Fruit fly (Drosophila melanogaster) whole organism, embryonic: ENCODE measurements around the gene CG12241.

Experiments used
- Bgb ChIP-seq: fragments of 200-800 bp; sonication (Bioruptor generic); IDR thresholded peaks from 2 replicates; pipeline ENCODE4 v1.3.6; 2022; ENCODE audit warnings: missing biosample characterization, missing genetic modification characterization; ENCODE audit not compliant: partially characterized antibody
- Blimp-1 ChIP-seq: fragments of 200-800 bp; sonication (Bioruptor generic); optimal IDR thresholded peaks from 3 replicates; lab custom pipeline; 2018; ENCODE audit warnings: missing biosample characterization, missing genetic modification characterization, mild to moderate bottlenecking, moderate library complexity, missing genetic modification reagents
- CG10979 ChIP-seq: fragments of 200-800 bp; sonication (Bioruptor generic); optimal IDR thresholded peaks from 2 replicates; lab custom pipeline; 2018; ENCODE audit warnings: missing biosample characterization, mild to moderate bottlenecking, missing genetic modification characterization, moderate library complexity
- CG12104 ChIP-seq: fragments of 200-800 bp; sonication (Bioruptor generic); optimal IDR thresholded peaks from 3 replicates; lab custom pipeline; 2016; ENCODE audit warnings: missing biosample characterization, missing genetic modification characterization
- CG13287 ChIP-seq: fragments of 200-800 bp; sonication (Bioruptor generic); IDR thresholded peaks from 2 replicates; pipeline ENCODE4 v1.3.6; 2022; ENCODE audit warnings: missing biosample characterization, missing genetic modification characterization; ENCODE audit not compliant: partially characterized antibody
- CG13296 ChIP-seq: fragments of 200-800 bp; sonication (Bioruptor generic); optimal IDR thresholded peaks from 3 replicates; lab custom pipeline; 2018; ENCODE audit warnings: missing biosample characterization, mild to moderate bottlenecking, missing genetic modification characterization
- CG13424 ChIP-seq: fragments of 200-800 bp; sonication (Bioruptor generic); optimal IDR thresholded peaks from 2 replicates; lab custom pipeline; 2019; ENCODE audit warnings: missing biosample characterization, mild to moderate bottlenecking, missing genetic modification characterization, moderate library complexity
- CG14710 ChIP-seq: fragments of 200-800 bp; sonication (Bioruptor generic); optimal IDR thresholded peaks from 3 replicates; lab custom pipeline; 2019; ENCODE audit warnings: missing biosample characterization, mild to moderate bottlenecking, missing genetic modification characterization, moderate library complexity
- CG15479 ChIP-seq: fragments of 200-800 bp; sonication (Bioruptor generic); optimal IDR thresholded peaks from 3 replicates; lab custom pipeline; 2019; ENCODE audit warnings: missing biosample characterization, mild to moderate bottlenecking, missing genetic modification characterization, moderate library complexity
- CG15601 ChIP-seq: fragments of 200-800 bp; sonication (Bioruptor generic); optimal IDR thresholded peaks from 3 replicates; lab custom pipeline; 2019; ENCODE audit warnings: missing biosample characterization, mild to moderate bottlenecking, missing genetic modification characterization, moderate library complexity
- CG18011 ChIP-seq: fragments of 200-800 bp; sonication (Bioruptor generic); optimal IDR thresholded peaks from 2 replicates; lab custom pipeline; 2017; ENCODE audit warnings: missing biosample characterization, missing genetic modification characterization, mild to moderate bottlenecking, moderate library complexity, missing genotype
- CG18599 ChIP-seq: fragments of 200-800 bp; sonication (Bioruptor generic); optimal IDR thresholded peaks from 3 replicates; lab custom pipeline; 2017; ENCODE audit warnings: missing biosample characterization, missing genetic modification characterization, mild to moderate bottlenecking, moderate library complexity, missing genetic modification reagents
- CG2120 ChIP-seq: fragments of 200-800 bp; sonication (Bioruptor generic); optimal IDR thresholded peaks from 3 replicates; lab custom pipeline; 2016; ENCODE audit warnings: missing biosample characterization, missing genetic modification characterization
- CG2712 ChIP-seq: fragments of 200-800 bp; optimal IDR thresholded peaks from 3 replicates; lab custom pipeline; 2019; ENCODE audit warnings: missing biosample characterization, mild to moderate bottlenecking, missing genetic modification characterization, moderate library complexity
- CG31224 ChIP-seq: fragments of 200-800 bp; sonication (Bioruptor generic); IDR thresholded peaks from 2 replicates; pipeline ENCODE4 v1.3.6; 2022; ENCODE audit warnings: missing biosample characterization, missing genetic modification characterization
- CG31441 ChIP-seq: fragments of 200-800 bp; sonication (Bioruptor generic); IDR thresholded peaks from 2 replicates; pipeline ENCODE4 v1.3.6; 2022; ENCODE audit warnings: missing biosample characterization, missing genetic modification characterization
- CG3995 ChIP-seq: fragments of 200-800 bp; sonication (Bioruptor generic); optimal IDR thresholded peaks from 3 replicates; lab custom pipeline; 2016; ENCODE audit warnings: missing biosample characterization, missing genetic modification characterization
- CG8924 ChIP-seq: fragments of 200-800 bp; optimal IDR thresholded peaks from 3 replicates; lab custom pipeline; 2019; ENCODE audit warnings: missing biosample characterization, mild to moderate bottlenecking, missing genetic modification characterization, moderate library complexity
- CG9437 ChIP-seq: fragments of 200-800 bp; sonication (Bioruptor generic); optimal IDR thresholded peaks from 2 replicates; lab custom pipeline; 2018; ENCODE audit warnings: missing biosample characterization, mild to moderate bottlenecking, missing genetic modification characterization
- CoRest ChIP-seq: fragments of 200-800 bp; sonication (Bioruptor generic); optimal IDR thresholded peaks from 3 replicates; lab custom pipeline; 2018; ENCODE audit warnings: missing biosample characterization, mild to moderate bottlenecking, missing genetic modification characterization, moderate library complexity
- Doc3 ChIP-seq: fragments of 200-800 bp; sonication (Bioruptor generic); IDR thresholded peaks from 3 replicates; pipeline ENCODE4 v1.3.6; 2022; ENCODE audit warnings: missing biosample characterization, missing genetic modification characterization; ENCODE audit not compliant: partially characterized antibody
- Dp ChIP-seq: fragments of 200-800 bp; sonication (Bioruptor generic); optimal IDR thresholded peaks from 2 replicates; lab custom pipeline; 2018; ENCODE audit warnings: missing biosample characterization, mild to moderate bottlenecking, missing genetic modification characterization, moderate library complexity
- Hr78 ChIP-seq, 2 experiments: fragments of 200-800 bp in 1 of 2; fragments of >200 bp in 1 of 2; sonication (Bioruptor generic) in 1 of 2; optimal IDR thresholded peaks; 2 replicates each; lab custom pipeline; 2017 to 2019; ENCODE audit warnings: missing biosample characterization in 2 of 2, missing genetic modification characterization in 2 of 2, mild to moderate bottlenecking in 1 of 2, moderate library complexity in 1 of 2
- MBD-R2 ChIP-seq: fragments of 200-800 bp; sonication (Bioruptor generic); IDR thresholded peaks from 2 replicates; pipeline ENCODE4 v1.3.6; 2022; ENCODE audit warnings: missing biosample characterization, missing genetic modification characterization
- MESR4 ChIP-seq: fragments of 200-800 bp; sonication (Bioruptor generic); optimal IDR thresholded peaks from 2 replicates; lab custom pipeline; 2018; ENCODE audit warnings: missing biosample characterization, mild to moderate bottlenecking, missing genetic modification characterization, moderate library complexity
- Med ChIP-seq: fragments of 200-800 bp; sonication (Bioruptor generic); peaks from one replicate; lab custom pipeline; 2016; ENCODE audit warnings: missing biosample characterization, missing genetic modification characterization, mild to moderate bottlenecking, inconsistent platforms, moderate library complexity
- Scr ChIP-seq: fragments of 200-800 bp; sonication (Bioruptor generic); IDR thresholded peaks from 2 replicates; pipeline ENCODE4 v1.3.6; 2022; ENCODE audit warnings: missing biosample characterization, missing genetic modification characterization; ENCODE audit not compliant: partially characterized antibody
- Sin3A ChIP-seq: fragments of >200 bp; optimal IDR thresholded peaks from 2 replicates; lab custom pipeline; 2018
- Six4 ChIP-seq: fragments of 200-800 bp; sonication (Bioruptor generic); optimal IDR thresholded peaks from 2 replicates; lab custom pipeline; 2016; ENCODE audit warnings: missing biosample characterization, missing genetic modification characterization
- Spps ChIP-seq: fragments of 200-800 bp; sonication (Bioruptor generic); optimal IDR thresholded peaks from 2 replicates; lab custom pipeline; 2018; ENCODE audit warnings: missing biosample characterization, mild to moderate bottlenecking, missing genetic modification characterization
- Sry-δ ChIP-seq: fragments of 200-800 bp; sonication (Bioruptor generic); optimal IDR thresholded peaks from 2 replicates; lab custom pipeline; 2016; ENCODE audit warnings: missing biosample characterization, missing genetic modification characterization
- Xbp1 ChIP-seq: fragments of 200-800 bp; sonication (Bioruptor generic); optimal IDR thresholded peaks from 3 replicates; lab custom pipeline; 2016; ENCODE audit warnings: missing biosample characterization, mild to moderate bottlenecking, missing genetic modification characterization
- YL-1 ChIP-seq: fragments of 200-800 bp; sonication (Bioruptor generic); optimal IDR thresholded peaks from 3 replicates; lab custom pipeline; 2017; ENCODE audit warnings: missing biosample characterization, mild to moderate bottlenecking, missing genetic modification characterization
- chinmo ChIP-seq: fragments of 200-800 bp; sonication (Bioruptor generic); IDR thresholded peaks from 4 replicates; pipeline ENCODE4 v1.3.6; 2022; ENCODE audit warnings: missing biosample characterization, missing genetic modification characterization; ENCODE audit not compliant: partially characterized antibody
- ftz-f1 ChIP-seq: fragments of 200-800 bp; sonication (Bioruptor generic); optimal IDR thresholded peaks from 2 replicates; lab custom pipeline; 2016; ENCODE audit warnings: missing biosample characterization, missing genetic modification characterization
- grau ChIP-seq: fragments of 200-800 bp; optimal IDR thresholded peaks from 3 replicates; lab custom pipeline; 2019; ENCODE audit warnings: missing biosample characterization, mild to moderate bottlenecking, missing genetic modification characterization, moderate library complexity
- jumu ChIP-seq: fragments of 200-800 bp; sonication (Bioruptor generic); optimal IDR thresholded peaks from 3 replicates; lab custom pipeline; 2016; ENCODE audit warnings: missing biosample characterization, missing genetic modification characterization
- knrl ChIP-seq: fragments of 200-800 bp; sonication (Bioruptor generic); IDR thresholded peaks from 3 replicates; pipeline ENCODE4 v1.3.6; 2022; ENCODE audit warnings: missing biosample characterization, missing genetic modification characterization; ENCODE audit not compliant: partially characterized antibody
- lilli ChIP-seq: fragments of 200-800 bp; sonication (Bioruptor generic); optimal IDR thresholded peaks from 3 replicates; lab custom pipeline; 2016; ENCODE audit warnings: missing biosample characterization, missing genetic modification characterization
- nau ChIP-seq: fragments of 200-800 bp; sonication (Bioruptor generic); optimal IDR thresholded peaks from 3 replicates; lab custom pipeline; 2017; ENCODE audit warnings: missing biosample characterization, mild to moderate bottlenecking, missing genetic modification characterization, missing genetic modification reagents
- onecut ChIP-seq: fragments of 200-800 bp; sonication (Bioruptor generic); IDR thresholded peaks from 2 replicates; pipeline ENCODE4 v1.3.6; 2022; ENCODE audit warnings: missing biosample characterization, missing genetic modification characterization
- row ChIP-seq: fragments of 200-800 bp; sonication (Bioruptor generic); IDR thresholded peaks from 3 replicates; pipeline ENCODE4 v1.3.6; 2022; ENCODE audit warnings: missing biosample characterization, missing genetic modification characterization
- slbo ChIP-seq: fragments of 200-800 bp; sonication (Bioruptor generic); IDR thresholded peaks from 2 replicates; pipeline ENCODE4 v1.3.6; 2022; ENCODE audit warnings: missing biosample characterization, missing genetic modification characterization
- sr ChIP-seq: fragments of 200-800 bp; sonication (Bioruptor generic); IDR thresholded peaks from 3 replicates; pipeline ENCODE4 v1.3.6; 2022; ENCODE audit warnings: missing biosample characterization, missing genetic modification characterization
- ssp ChIP-seq: fragments of 200-800 bp; sonication (Bioruptor generic); IDR thresholded peaks from 2 replicates; pipeline ENCODE4 v1.3.6; 2022; ENCODE audit warnings: missing biosample characterization, missing genetic modification characterization
- stwl ChIP-seq: fragments of 200-800 bp; sonication (Bioruptor generic); optimal IDR thresholded peaks from 3 replicates; lab custom pipeline; 2018; ENCODE audit warnings: missing biosample characterization, mild to moderate bottlenecking, missing genetic modification characterization, moderate library complexity
- trem ChIP-seq: fragments of 200-800 bp; optimal IDR thresholded peaks from 3 replicates; lab custom pipeline; 2019; ENCODE audit warnings: missing biosample characterization, mild to moderate bottlenecking, missing genetic modification characterization, moderate library complexity
- trh ChIP-seq: fragments of 200-800 bp; sonication (Bioruptor generic); optimal IDR thresholded peaks from 2 replicates; lab custom pipeline; 2016; ENCODE audit warnings: missing biosample characterization, missing genetic modification characterization
- unc-4 ChIP-seq: fragments of 200-800 bp; sonication (Bioruptor generic); IDR thresholded peaks from 2 replicates; pipeline ENCODE4 v1.3.6; 2022; ENCODE audit warnings: missing biosample characterization, missing genetic modification characterization; ENCODE audit not compliant: partially characterized antibody

The CG12241 gene

dm6 chr3R:15213362-15213989 lies 5.6 kb upstream of the CG12241 start, which contains the start of the genes CG6654 and CG4210 (continued):
- TF ChIP-seq Xbp1 (GFP tag; lab: Kevin White, UChicago) (no peak), row (GFP tag; lab: Robert Waterston, UW) (peak; percentile 71), CG9437 (no peak), grau (tag; lab: Kevin White, UChicago) (peak; percentile 36), Sin3A (peak; percentile 21), onecut (GFP tag; lab: Robert Waterston, UW) (no peak), Spps (tag; lab: Kevin White, UChicago) (no peak), lilli (GFP tag; lab: Kevin White, UChicago) (peak; percentile 31), CG15479 (GFP tag; lab: Kevin White, UChicago) (peak; percentile 20), trem (tag; lab: Kevin White, UChicago) (peak; percentile 59), YL-1 (GFP tag; lab: Kevin White, UChicago) (peak; percentile 32), Bgb (GFP tag; lab: Robert Waterston, UW) (peak; percentile 59), CG2120 (peak; percentile 53), CG13296 (peak; percentile 5), MBD-R2 (GFP tag; lab: Robert Waterston, UW) (peak; percentile 52), jumu (no peak), CoRest (tag; lab: Kevin White, UChicago) (peak; percentile 56), Dp (peak; percentile 90), CG15601 (tag; lab: Kevin White, UChicago) (peak; percentile 26), Scr (peak; percentile 68), sr (GFP tag; lab: Robert Waterston, UW) (no peak), trh (GFP tag; lab: Kevin White, UChicago) (no peak), slbo (GFP tag; lab: Robert Waterston, UW) (no peak), Six4 (GFP tag; lab: Kevin White, UChicago) (no peak), CG13287 (GFP tag; lab: Robert Waterston, UW) (peak; percentile 83), Med (GFP tag; lab: Kevin White, UChicago) (peak; percentile 57), CG18011 (GFP tag; lab: Kevin White, UChicago) (no peak), Blimp-1 (GFP tag; lab: Kevin White, UChicago) (no peak), CG8924 (tag; lab: Kevin White, UChicago) (peak; percentile 6), Doc3 (GFP tag; lab: Robert Waterston, UW) (peak; percentile 75), CG14710 (tag; lab: Kevin White, UChicago) (peak; percentile 61), CG13424 (tag; lab: Kevin White, UChicago) (peak; percentile 8), CG18599 (no peak), CG31224 (GFP tag; lab: Robert Waterston, UW) (no peak), CG12104 (GFP tag; lab: Kevin White, UChicago) (peak; percentile 23), ftz-f1 (GFP tag; lab: Kevin White, UChicago) (peak; percentile 38), knrl (GFP tag; lab: Robert Waterston, UW) (peak; percentile 58; the same call in 2 of the 3 replicates), stwl (tag; lab: Kevin White, UChicago) (peak; percentile 98), CG31441 (GFP tag; lab: Robert Waterston, UW) (peak; percentile 64), MESR4 (GFP tag; lab: Kevin White, UChicago) (peak; percentile 66), Hr78 (GFP tag; optimal IDR thresholded peaks at IDR 0.05; lab: Kevin White, UChicago) (no peak), CG2712 (tag; lab: Kevin White, UChicago) (peak; percentile 49), unc-4 (peak; percentile 51; the same call in 1 of the 2 replicates), nau (GFP tag; lab: Kevin White, UChicago) (no peak), ssp (no peak), CG3995 (GFP tag; lab: Kevin White, UChicago) (peak; percentile 69), chinmo (GFP tag; lab: Robert Waterston, UW) (0 out of 4 replicates have a peak, but pooled peaks have one; percentile 17), Sry-δ (GFP tag; lab: Kevin White, UChicago) (peak; percentile 74), CG10979 (tag; lab: Kevin White, UChicago) (peak; percentile 1)
